Worm (Caenorhabditis elegans) whole organism, L4 larva: ENCODE results near the gene K04C1.2.
A peak's percentile ranks its signal among the peaks of the same experiment; 100 is the strongest.

Experiments
- D1046.2 ChIP-seq: fragments of 200-800 bp; sonication (Bioruptor generic); IDR thresholded peaks from 2 replicates; pipeline ENCODE4 v1.3.6; 2022; ENCODE audit warnings: missing genetic modification characterization, missing compliant biosample characterization
- F10B5.3 ChIP-seq: sonication (generic microtip); optimal IDR thresholded peaks from 2 replicates; lab custom pipeline; 2016; ENCODE audit warnings: mild to moderate bottlenecking, missing genetic modification characterization, missing compliant biosample characterization
- F26F4.8 ChIP-seq: fragments of 200-800 bp; sonication (Bioruptor generic); conservative IDR thresholded peaks from 2 replicates; pipeline ENCODE4 v1.3.6; 2022; ENCODE audit warnings: missing genetic modification characterization, missing compliant biosample characterization
- F49E8.2 ChIP-seq: sonication (generic microtip); optimal IDR thresholded peaks from 2 replicates; lab custom pipeline; 2016; ENCODE audit warnings: missing compliant biosample characterization, mild to moderate bottlenecking, missing genetic modification characterization, borderline replicate concordance
- T20F7.1 ChIP-seq: fragments of 200-800 bp; sonication (Bioruptor generic); optimal IDR thresholded peaks from 2 replicates; lab custom pipeline; 2018; ENCODE audit warnings: mild to moderate bottlenecking, missing genetic modification characterization, missing compliant biosample characterization
- Y48G9A.11 ChIP-seq: fragments of 200-800 bp; sonication (Bioruptor generic); IDR thresholded peaks from 2 replicates; pipeline ENCODE4 v1.3.6; 2022; ENCODE audit warnings: missing genetic modification reagents, missing genetic modification characterization, missing compliant biosample characterization
- aly-2 ChIP-seq: sonication (generic microtip); optimal IDR thresholded peaks from 2 replicates; lab custom pipeline; 2018; ENCODE audit warnings: missing biosample characterization, missing genetic modification characterization
- ceh-20 ChIP-seq: fragments of 200-800 bp; sonication (Bioruptor generic); IDR thresholded peaks from 2 replicates; pipeline ENCODE4 v1.3.6; 2022; ENCODE audit warnings: missing genetic modification reagents, missing genetic modification characterization, missing compliant biosample characterization
- ceh-28 ChIP-seq: fragments of 150-350 bp; optimal IDR thresholded peaks from 2 replicates; lab custom pipeline; 2014; ENCODE audit warnings: missing biosample characterization, missing genetic modification reagents, missing genetic modification characterization
- ctbp-1 ChIP-seq: fragments of 200-800 bp; sonication (Bioruptor generic); IDR thresholded peaks from 2 replicates; pipeline ENCODE4 v1.3.6; 2022; ENCODE audit warnings: missing genetic modification reagents, missing genetic modification characterization, missing compliant biosample characterization
- daf-16 ChIP-seq, 3 experiments: sonication (generic microtip); optimal IDR thresholded peaks; 2 replicates each; lab custom pipeline; 2016 to 2017; ENCODE audit warnings: missing genetic modification characterization in 3 of 3, missing genetic modification reagents in 3 of 3, mild to moderate bottlenecking in 2 of 3, missing compliant biosample characterization in 2 of 3, missing biosample characterization in 1 of 3, moderate library complexity in 1 of 3
- daf-8 ChIP-seq: fragments of 200-800 bp; sonication (Bioruptor generic); IDR thresholded peaks from 2 replicates; pipeline ENCODE4 v1.3.6; 2022; ENCODE audit warnings: missing genetic modification characterization, missing compliant biosample characterization
- dmd-6 ChIP-seq: fragments of 200-800 bp; sonication (Bioruptor generic); IDR thresholded peaks from 2 replicates; pipeline ENCODE4 v1.3.6; 2022; ENCODE audit warnings: missing genetic modification reagents, missing genetic modification characterization, missing compliant biosample characterization
- duxl-1 ChIP-seq: sonication (generic microtip); optimal IDR thresholded peaks from 2 replicates; lab custom pipeline; 2016; ENCODE audit warnings: mild to moderate bottlenecking, missing genetic modification characterization, moderate library complexity, missing compliant biosample characterization; ENCODE audit not compliant: poor library complexity
- dve-1 ChIP-seq: sonication (generic microtip); optimal IDR thresholded peaks from 2 replicates; lab custom pipeline; 2017; ENCODE audit warnings: antibody characterized with exemption, mild to moderate bottlenecking, missing genetic modification characterization, missing compliant biosample characterization; ENCODE audit not compliant: insufficient read depth
- egl-43 ChIP-seq: fragments of 200-800 bp; sonication (Bioruptor generic); IDR thresholded peaks from 2 replicates; pipeline ENCODE4 v1.3.6; 2022; ENCODE audit warnings: missing genetic modification reagents, missing genetic modification characterization, missing compliant biosample characterization
- fos-1 ChIP-seq: fragments of 150-350 bp; optimal IDR thresholded peaks from 2 replicates; lab custom pipeline; 2014; ENCODE audit warnings: missing biosample characterization, missing genetic modification characterization
- gei-8 ChIP-seq: fragments of 200-800 bp; sonication (Bioruptor generic); optimal IDR thresholded peaks from 2 replicates; lab custom pipeline; 2018; ENCODE audit warnings: mild to moderate bottlenecking, missing genetic modification characterization, missing compliant biosample characterization
- hif-1 ChIP-seq, 2 experiments: sonication (generic microtip); optimal IDR thresholded peaks; 2 replicates each; lab custom pipeline; 2016 to 2017; ENCODE audit warnings: missing compliant biosample characterization in 2 of 2, missing genetic modification characterization in 2 of 2, missing genetic modification reagents in 2 of 2, missing genotype in 2 of 2, mild to moderate bottlenecking in 1 of 2
- hlh-30 ChIP-seq: sonication (generic microtip); optimal IDR thresholded peaks from 2 replicates; lab custom pipeline; 2017; ENCODE audit warnings: antibody characterized with exemption, mild to moderate bottlenecking, missing genetic modification characterization, missing compliant biosample characterization; ENCODE audit not compliant: insufficient read depth
- hmg-1.1 ChIP-seq: fragments of 200-800 bp; sonication (Bioruptor generic); IDR thresholded peaks from 2 replicates; pipeline ENCODE4 v1.3.6; 2022; ENCODE audit warnings: missing genetic modification reagents, missing genetic modification characterization, missing compliant biosample characterization
- lin-15B ChIP-seq: fragments of 150-350 bp; sonication (generic microtip); optimal IDR thresholded peaks from 3 replicates; lab custom pipeline; 2014; ENCODE audit warnings: missing biosample characterization, missing genetic modification characterization
- lin-29 ChIP-seq: fragments of 200-800 bp; sonication (Bioruptor generic); IDR thresholded peaks from 2 replicates; pipeline ENCODE4 v1.3.6; 2022; ENCODE audit warnings: missing genetic modification reagents, missing genetic modification characterization, missing compliant biosample characterization
- lin-38 ChIP-seq: fragments of 200-800 bp; sonication (Bioruptor generic); IDR thresholded peaks from 2 replicates; pipeline ENCODE4 v1.3.6; 2022; ENCODE audit warnings: missing genetic modification reagents, missing genetic modification characterization, missing compliant biosample characterization
- lir-3 ChIP-seq: sonication (generic microtip); optimal IDR thresholded peaks from 2 replicates; lab custom pipeline; 2016; ENCODE audit warnings: mild to moderate bottlenecking, missing genetic modification characterization, missing compliant biosample characterization
- mep-1 ChIP-seq: fragments of 150-350 bp; sonication (generic microtip); optimal IDR thresholded peaks from 3 replicates; lab custom pipeline; 2014; ENCODE audit warnings: missing biosample characterization, missing genetic modification characterization
- nhr-102 ChIP-seq: sonication (generic microtip); optimal IDR thresholded peaks from 2 replicates; lab custom pipeline; 2016; ENCODE audit warnings: mild to moderate bottlenecking, missing genetic modification characterization, moderate library complexity, missing compliant biosample characterization
- nhr-11 ChIP-seq: fragments of 150-350 bp; optimal IDR thresholded peaks from 2 replicates; lab custom pipeline; 2014; ENCODE audit warnings: missing biosample characterization, missing genetic modification characterization
- nhr-111 ChIP-seq: fragments of 200-800 bp; sonication (Bioruptor generic); optimal IDR thresholded peaks from 2 replicates; lab custom pipeline; 2018; ENCODE audit warnings: mild to moderate bottlenecking, missing genetic modification characterization, missing compliant biosample characterization
- nhr-237 ChIP-seq: sonication (generic microtip); optimal IDR thresholded peaks from 2 replicates; lab custom pipeline; 2017; ENCODE audit warnings: missing biosample characterization, missing genetic modification characterization
- nhr-28 ChIP-seq: fragments of 150-350 bp; optimal IDR thresholded peaks from 2 replicates; lab custom pipeline; 2014; ENCODE audit warnings: missing biosample characterization, missing genetic modification characterization
- nhr-41 ChIP-seq: fragments of 200-800 bp; sonication (Bioruptor generic); IDR thresholded peaks from 2 replicates; pipeline ENCODE4 v1.3.6; 2022; ENCODE audit warnings: missing genetic modification reagents, missing genetic modification characterization, missing compliant biosample characterization
- pha-4 ChIP-seq, 2 experiments: fragments of 150-350 bp in 1 of 2; fragments of 200-800 bp in 1 of 2; sonication (Bioruptor generic) in 1 of 2; IDR thresholded peaks in 1 of 2; optimal IDR thresholded peaks in 1 of 2; 2 replicates each; pipeline versions ENCODE4 v1.3.6 to Lab custom; 2014 to 2022; ENCODE audit warnings: missing genetic modification characterization in 2 of 2, missing genetic modification reagents in 2 of 2, missing biosample characterization in 1 of 2, missing compliant biosample characterization in 1 of 2
- php-3 ChIP-seq: fragments of 200-800 bp; sonication (Bioruptor generic); IDR thresholded peaks from 2 replicates; pipeline ENCODE4 v1.3.6; 2022; ENCODE audit warnings: missing genetic modification reagents, missing genetic modification characterization, missing compliant biosample characterization
- rbr-2 ChIP-seq: sonication (generic microtip); optimal IDR thresholded peaks from 2 replicates; lab custom pipeline; 2016; ENCODE audit warnings: missing genotype, missing genetic modification characterization, missing compliant biosample characterization
- saeg-2 ChIP-seq: fragments of 200-800 bp; sonication (Bioruptor generic); IDR thresholded peaks from 2 replicates; pipeline ENCODE4 v1.3.6; 2022; ENCODE audit warnings: missing genetic modification reagents, missing genetic modification characterization, missing compliant biosample characterization
- snpc-1.2 ChIP-seq: fragments of 200-800 bp; sonication (Bioruptor generic); IDR thresholded peaks from 2 replicates; pipeline ENCODE4 v1.3.6; 2022; ENCODE audit warnings: missing genetic modification reagents, missing genetic modification characterization, missing compliant biosample characterization
- snpc-4 ChIP-seq: fragments of 150-350 bp; optimal IDR thresholded peaks from 2 replicates; lab custom pipeline; 2014; ENCODE audit warnings: missing biosample characterization, missing genetic modification characterization
- spr-1 ChIP-seq: sonication (generic microtip); optimal IDR thresholded peaks from 2 replicates; lab custom pipeline; 2016; ENCODE audit warnings: mild to moderate bottlenecking, missing genetic modification characterization, missing compliant biosample characterization
- tra-1 ChIP-seq: fragments of 200-800 bp; sonication (Bioruptor generic); IDR thresholded peaks from 2 replicates; pipeline ENCODE4 v1.3.6; 2022; ENCODE audit warnings: missing genetic modification reagents, missing genetic modification characterization, missing compliant biosample characterization
- unc-130 ChIP-seq: sonication (generic microtip); optimal IDR thresholded peaks from 2 replicates; lab custom pipeline; 2016; ENCODE audit warnings: missing genetic modification reagents, missing genetic modification characterization, missing compliant biosample characterization
- unc-39 ChIP-seq: sonication (generic microtip); optimal IDR thresholded peaks from 2 replicates; lab custom pipeline; 2017; ENCODE audit warnings: missing biosample characterization, missing genetic modification characterization
- unc-62 ChIP-seq, 3 experiments: fragments of 150-350 bp in 1 of 3; sonication (generic microtip); optimal IDR thresholded peaks in 2 of 3; peaks in 1 of 3; 1 replicate in 1 of 3; 2 replicates in 2 of 3; lab custom pipeline; 2014 to 2017; ENCODE audit warnings: missing biosample characterization in 3 of 3, missing genetic modification characterization in 3 of 3, missing genetic modification reagents in 3 of 3, missing genotype in 1 of 3
- zag-1 ChIP-seq: fragments of 150-350 bp; optimal IDR thresholded peaks from 2 replicates; lab custom pipeline; 2014; ENCODE audit warnings: missing biosample characterization, missing genetic modification characterization
- zfp-2 ChIP-seq: sonication (generic microtip); optimal IDR thresholded peaks from 2 replicates; lab custom pipeline; 2016; ENCODE audit warnings: mild to moderate bottlenecking, missing genetic modification characterization, missing compliant biosample characterization
- zip-2 ChIP-seq: fragments of 150-350 bp; optimal IDR thresholded peaks from 2 replicates; lab custom pipeline; 2014; ENCODE audit warnings: missing biosample characterization, missing genetic modification characterization
- ztf-11 ChIP-seq: fragments of 150-350 bp; optimal IDR thresholded peaks from 2 replicates; lab custom pipeline; 2014; ENCODE audit warnings: missing biosample characterization, missing genetic modification characterization
- ztf-7 ChIP-seq: fragments of 150-350 bp; optimal IDR thresholded peaks from 2 replicates; lab custom pipeline; 2014; ENCODE audit warnings: missing biosample characterization, missing genetic modification characterization

The K04C1.2 gene

DNA sequence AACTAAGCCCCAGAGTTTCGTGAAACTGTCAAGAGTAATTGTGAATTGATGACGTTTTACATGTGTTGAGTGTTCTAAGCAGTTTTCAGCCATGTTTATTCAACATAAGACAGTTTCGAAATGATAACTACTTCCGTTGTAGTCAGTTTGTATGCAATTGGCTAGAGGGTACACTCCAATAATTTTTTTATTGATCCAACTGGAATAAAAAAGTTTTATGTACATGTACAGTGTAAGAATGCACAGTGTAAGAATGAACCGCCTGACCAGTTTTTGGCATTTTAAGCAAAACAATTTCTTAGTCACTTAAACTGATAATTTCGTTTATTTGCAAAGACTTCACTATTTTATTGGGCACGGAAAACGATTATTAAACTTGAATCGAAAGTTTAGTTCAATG lies 25.2 kb upstream of the K04C1.2 start:
- TF ChIP-seq hmg-1.1 (GFP tag; lab: Robert Waterston, UW) (no peak), unc-39 (no peak), duxl-1 (tag; lab: Kevin White, UChicago) (no peak), zag-1 (tag; lab: Kevin White, UChicago) (no peak), nhr-28 (peak; percentile 85), nhr-102 (tag; lab: Kevin White, UChicago) (no peak), snpc-1.2 (no peak), unc-62 (GFP tag; optimal IDR thresholded peaks at IDR 0.05 in 1 of 2; lab: Kevin White, UChicago) (peak in 1 of 2 experiments; percentile 47), unc-62 (tag; optimal IDR thresholded peaks at IDR 0.05; lab: Kevin White, UChicago) (no peak), F49E8.2 (tag; lab: Kevin White, UChicago) (no peak), php-3 (GFP tag; lab: Robert Waterston, UW) (peak; percentile 85), nhr-237 (no peak), nhr-41 (GFP tag; lab: Robert Waterston, UW) (no peak), ztf-7 (no peak), zip-2 (tag; lab: Kevin White, UChicago) (no peak), egl-43 (GFP tag; lab: Robert Waterston, UW) (no peak), F10B5.3 (tag; lab: Kevin White, UChicago) (no peak), ceh-20 (GFP tag; lab: Robert Waterston, UW) (no peak), spr-1 (tag; lab: Kevin White, UChicago) (no peak), tra-1 (GFP tag; lab: Robert Waterston, UW) (no peak), lin-38 (GFP tag; lab: Robert Waterston, UW) (no peak), daf-16 (GFP tag; optimal IDR thresholded peaks at IDR 0.05; lab: Kevin White, UChicago) (no peak), daf-16 (tag; optimal IDR thresholded peaks at IDR 0.05; lab: Kevin White, UChicago) (peak; percentile 61), ctbp-1 (GFP tag; lab: Robert Waterston, UW) (no peak), dve-1 (tag; lab: Kevin White, UChicago) (peak; percentile 26), rbr-2 (no peak), nhr-11 (tag; lab: Kevin White, UChicago) (no peak), T20F7.1 (no peak), saeg-2 (no peak), hlh-30 (tag; lab: Kevin White, UChicago) (no peak), Y48G9A.11 (GFP tag; lab: Robert Waterston, UW) (no peak), mep-1 (tag; lab: Kevin White, UChicago) (no peak), ceh-28 (tag; lab: Kevin White, UChicago) (no peak), lin-15B (tag; lab: Kevin White, UChicago) (no peak), unc-130 (GFP tag; lab: Kevin White, UChicago) (no peak), F26F4.8 (GFP tag; lab: Robert Waterston, UW) (no peak), nhr-111 (GFP tag; lab: Kevin White, UChicago) (no peak)

DNA sequence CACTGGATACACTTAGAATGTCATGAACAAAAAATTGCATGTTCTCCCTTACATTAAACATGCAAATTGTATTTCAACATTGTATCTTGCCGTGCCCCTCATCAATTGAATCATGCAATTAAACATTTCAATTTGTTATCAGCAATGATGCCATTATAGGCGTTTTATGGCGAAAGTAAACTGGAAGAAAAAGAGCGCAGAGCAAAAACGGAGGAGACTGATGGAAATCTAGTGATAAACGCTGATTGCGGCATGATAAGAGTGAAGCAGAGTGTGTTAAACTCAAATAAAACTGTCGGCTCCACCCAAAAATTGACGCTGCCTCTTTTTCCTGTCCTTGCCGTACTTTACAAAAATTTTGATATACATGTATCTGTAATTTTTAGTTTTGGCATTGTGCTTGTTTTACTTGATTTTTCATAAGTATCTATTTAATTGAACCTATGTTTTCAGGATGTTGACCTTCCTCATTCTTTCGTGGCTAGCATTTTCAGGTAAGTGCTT lies 23.9 kb upstream of the K04C1.2 start, which contains the start of gene K06G5.1:
Gene K06G5.1 (plus strand): TSS at position 454 of the 504 bp plus-strand sequence.
- TF ChIP-seq dmd-6 (GFP tag; lab: Robert Waterston, UW) (peak; percentile 94), D1046.2 (GFP tag; lab: Robert Waterston, UW) (no peak), aly-2 (tag; lab: Kevin White, UChicago) (no peak), zfp-2 (tag; lab: Kevin White, UChicago) (no peak), ceh-28 (tag; lab: Kevin White, UChicago) (no peak), nhr-102 (tag; lab: Kevin White, UChicago) (peak; percentile 55), snpc-4 (tag; lab: Kevin White, UChicago) (no peak), fos-1 (tag; lab: Kevin White, UChicago) (no peak), spr-1 (tag; lab: Kevin White, UChicago) (no peak), daf-8 (GFP tag; lab: Robert Waterston, UW) (no peak), unc-130 (GFP tag; lab: Kevin White, UChicago) (no peak), lir-3 (tag; lab: Kevin White, UChicago) (no peak), rbr-2 (no peak), F26F4.8 (GFP tag; lab: Robert Waterston, UW) (no peak), pha-4 (GFP tag; IDR thresholded peaks at IDR 0.05; lab: Robert Waterston, UW) (peak; percentile 50; the same call in 1 of the 2 replicates), pha-4 (tag; optimal IDR thresholded peaks at IDR 0.05; lab: Kevin White, UChicago) (no peak), hif-1 (tag; optimal IDR thresholded peaks at IDR 0.05; lab: Kevin White, UChicago) (peak in 1 of 2 experiments; percentile 4), gei-8 (GFP tag; lab: Kevin White, UChicago) (no peak), zip-2 (tag; lab: Kevin White, UChicago) (no peak), hmg-1.1 (GFP tag; lab: Robert Waterston, UW) (no peak), lin-15B (tag; lab: Kevin White, UChicago) (no peak), ztf-11 (no peak), lin-29 (no peak)
